Fruit fly (Drosophila melanogaster): ENCODE results near the gene CG14325.

Gene CG14325

dm6 chr3R:17670857-17671336, 44.0 kb downstream of the CG14325 start, which contains the start of the genes CG7523 and Mps1 (continued):
- TF ChIP-seq CHES-1-like (GFP tag; optimal IDR thresholded peaks at IDR 0.05) (peak; percentile 41), CG10431 (GFP tag; optimal IDR thresholded peaks at IDR 0.05) (peak; percentile 41), grn (GFP tag; optimal IDR thresholded peaks at IDR 0.05) (no peak), slbo (GFP tag; IDR thresholded peaks at IDR 0.05) (no peak), CoRest (tag; optimal IDR thresholded peaks at IDR 0.05) (peak; percentile 16), pfk (GFP tag; optimal IDR thresholded peaks at IDR 0.05) (peak; percentile 3), Elba2 (GFP tag; optimal IDR thresholded peaks at IDR 0.05) (no peak), CG33557 (GFP tag; optimal IDR thresholded peaks at IDR 0.05) (peak; percentile 4), ind (GFP tag; optimal IDR thresholded peaks at IDR 0.05) (no peak), CG17361 (GFP tag; IDR thresholded peaks at IDR 0.05) (peak; percentile 59; the same call in 2 of the 3 replicates), lilli (GFP tag; optimal IDR thresholded peaks at IDR 0.05) (peak; percentile 31), Nf-YB (GFP tag; optimal IDR thresholded peaks at IDR 0.05) (peak; percentile 33), br (optimal IDR thresholded peaks at IDR 0.05) (no peak), nom (GFP tag; optimal IDR thresholded peaks at IDR 0.05) (no peak), usp (GFP tag; optimal IDR thresholded peaks at IDR 0.05) (no peak), CG3163 (GFP tag; optimal IDR thresholded peaks at IDR 0.05) (no peak), CG17912 (GFP tag; optimal IDR thresholded peaks at IDR 0.05) (peak; percentile 59), seq (GFP tag; IDR thresholded peaks at IDR 0.05) (no peak), gfzf (GFP tag; optimal IDR thresholded peaks at IDR 0.05) (peak; percentile 65), CG8089 (GFP tag; optimal IDR thresholded peaks at IDR 0.05) (no peak), Hmr (GFP tag; optimal IDR thresholded peaks at IDR 0.05) (peak; percentile 77), sens (GFP tag) (peak; percentile 39), knrl (GFP tag; IDR thresholded peaks at IDR 0.05; ENCODE audit: partially characterized antibody) (0 out of 3 replicates have a peak, but pooled peaks have one; percentile 26), pros (GFP tag; optimal IDR thresholded peaks at IDR 0.05) (no peak), PHDP (tag; optimal IDR thresholded peaks at IDR 0.05) (no peak), Hmx (GFP tag; optimal IDR thresholded peaks at IDR 0.05) (no peak), bbx (GFP tag; IDR thresholded peaks at IDR 0.05; ENCODE audit: partially characterized antibody) (no peak), CG15514 (GFP tag; optimal IDR thresholded peaks at IDR 0.05) (peak; percentile 73), CG12391 (tag; optimal IDR thresholded peaks at IDR 0.05) (peak; percentile 79), Sry-δ (GFP tag; optimal IDR thresholded peaks at IDR 0.05) (peak; percentile 43), amos (GFP tag; IDR thresholded peaks at IDR 0.05; ENCODE audit: partially characterized antibody) (peak; percentile 30; the same call in 1 of the 2 replicates), CG1603 (tag; optimal IDR thresholded peaks at IDR 0.05) (peak; percentile 66), CG13775 (GFP tag; optimal IDR thresholded peaks at IDR 0.05) (no peak), NFAT (GFP tag; IDR thresholded peaks at IDR 0.05) (peak; percentile 6; the same call in 1 of the 2 replicates), aop (GFP tag; IDR thresholded peaks at IDR 0.05) (no peak), sr (GFP tag; IDR thresholded peaks at IDR 0.05) (no peak), CG10267 (tag; optimal IDR thresholded peaks at IDR 0.05) (peak; percentile 68), jigr1 (GFP tag; IDR thresholded peaks at IDR 0.05) (no peak; the same call in 2 of the 3 replicates), ewg (GFP tag; optimal IDR thresholded peaks at IDR 0.05) (no peak), CG30403 (GFP tag; optimal IDR thresholded peaks at IDR 0.05) (peak; percentile 29), fd102C (GFP tag; optimal IDR thresholded peaks at IDR 0.05) (no peak), Abd-B (GFP tag; optimal IDR thresholded peaks at IDR 0.05) (peak; percentile 66), schlank (tag; optimal IDR thresholded peaks at IDR 0.05) (no peak), HLHmδ (GFP tag; optimal IDR thresholded peaks at IDR 0.05) (no peak), CG7357 (GFP tag; IDR thresholded peaks at IDR 0.05) (no peak), grau (tag; optimal IDR thresholded peaks at IDR 0.05) (peak; percentile 26), MBD-R2 (GFP tag; IDR thresholded peaks at IDR 0.05) (peak; percentile 63), D19A (tag; optimal IDR thresholded peaks at IDR 0.05) (peak; percentile 7), CG6791 (GFP tag; IDR thresholded peaks at IDR 0.05; ENCODE audit: partially characterized antibody) (no peak), exex (tag; optimal IDR thresholded peaks at IDR 0.05) (no peak)
